Fruit fly (Drosophila melanogaster) whole organism, prepupa: ENCODE measurements around the gene CG6908.

Experiments used
- Blimp-1 ChIP-seq: fragments of 200-800 bp; sonication (Bioruptor generic); optimal IDR thresholded peaks from 3 replicates; lab custom pipeline; 2017; ENCODE audit warnings: missing biosample characterization, missing genetic modification characterization, mild to moderate bottlenecking, moderate library complexity, missing genetic modification reagents
- CG10631 ChIP-seq: fragments of 200-800 bp; sonication (Bioruptor generic); optimal IDR thresholded peaks from 2 replicates; lab custom pipeline; 2016; ENCODE audit warnings: missing biosample characterization, missing genetic modification characterization
- CG11294 ChIP-seq: fragments of 200-800 bp; sonication (Bioruptor generic); IDR thresholded peaks from 2 replicates; pipeline ENCODE4 v1.3.6; 2022; ENCODE audit warnings: missing biosample characterization, missing genetic modification characterization
- CG11762 ChIP-seq: fragments of 200-800 bp; sonication (Bioruptor generic); optimal IDR thresholded peaks from 3 replicates; lab custom pipeline; 2016; ENCODE audit warnings: missing biosample characterization, missing genetic modification characterization; ENCODE audit not compliant: insufficient read depth
- CG31627 ChIP-seq: fragments of 200-800 bp; sonication (Bioruptor generic); optimal IDR thresholded peaks from 3 replicates; lab custom pipeline; 2016; ENCODE audit warnings: missing biosample characterization, missing genetic modification characterization
- CG32006 ChIP-seq: fragments of 200-800 bp; sonication (Bioruptor generic); optimal IDR thresholded peaks from 3 replicates; lab custom pipeline; 2017; ENCODE audit warnings: missing biosample characterization, mild to moderate bottlenecking, missing genetic modification characterization
- CG6792 ChIP-seq: fragments of 200-800 bp; sonication (Bioruptor generic); optimal IDR thresholded peaks from 3 replicates; lab custom pipeline; 2016; ENCODE audit warnings: missing biosample characterization, missing genetic modification characterization
- CG6808 ChIP-seq: fragments of 200-800 bp; sonication (Bioruptor generic); optimal IDR thresholded peaks from 3 replicates; lab custom pipeline; 2017; ENCODE audit warnings: missing biosample characterization, missing genetic modification characterization, mild to moderate bottlenecking, moderate library complexity, missing genetic modification reagents
- CG8119 ChIP-seq: fragments of 200-800 bp; sonication (Bioruptor generic); IDR thresholded peaks from 3 replicates; pipeline ENCODE4 v1.3.6; 2022; ENCODE audit warnings: missing biosample characterization, missing genetic modification characterization
- CG8319 ChIP-seq: fragments of 200-800 bp; sonication (Bioruptor generic); optimal IDR thresholded peaks from 3 replicates; lab custom pipeline; 2016; ENCODE audit warnings: missing biosample characterization, missing genetic modification characterization
- CG8632 ChIP-seq: fragments of 200-800 bp; sonication (Bioruptor generic); optimal IDR thresholded peaks from 3 replicates; lab custom pipeline; 2016; ENCODE audit warnings: missing biosample characterization, missing genetic modification characterization
- Eip75B ChIP-seq: fragments of 200-800 bp; sonication (Bioruptor generic); optimal IDR thresholded peaks from 3 replicates; lab custom pipeline; 2016; ENCODE audit warnings: missing biosample characterization, missing genetic modification characterization
- Eip78C ChIP-seq: fragments of 200-800 bp; sonication (Bioruptor generic); peaks from one replicate; lab custom pipeline; 2016; ENCODE audit warnings: missing biosample characterization, missing genetic modification characterization
- Eip93F ChIP-seq: fragments of 200-800 bp; sonication (Bioruptor generic); optimal IDR thresholded peaks from 2 replicates; lab custom pipeline; 2016; ENCODE audit warnings: missing biosample characterization, mild to moderate bottlenecking, missing genetic modification characterization
- Ets21C ChIP-seq: fragments of 200-800 bp; sonication (Bioruptor generic); optimal IDR thresholded peaks from 3 replicates; lab custom pipeline; 2016; ENCODE audit warnings: missing biosample characterization, missing genetic modification characterization
- Gug ChIP-seq: fragments of 200-800 bp; sonication (Bioruptor generic); IDR thresholded peaks from 2 replicates; pipeline ENCODE4 v1.3.6; 2022; ENCODE audit warnings: missing biosample characterization, missing genetic modification characterization
- Hr38 ChIP-seq: sonication (Bioruptor generic); optimal IDR thresholded peaks from 2 replicates; lab custom pipeline; 2016; ENCODE audit warnings: missing biosample characterization, missing genetic modification characterization
- Sox102F ChIP-seq: fragments of 200-800 bp; sonication (Bioruptor generic); optimal IDR thresholded peaks from 2 replicates; lab custom pipeline; 2016; ENCODE audit warnings: missing biosample characterization, mild to moderate bottlenecking, missing genetic modification characterization
- dac ChIP-seq: fragments of 200-800 bp; sonication (Bioruptor generic); optimal IDR thresholded peaks from 2 replicates; lab custom pipeline; 2017; ENCODE audit warnings: missing biosample characterization, mild to moderate bottlenecking, missing genetic modification characterization
- esn ChIP-seq: fragments of 200-800 bp; sonication (Bioruptor generic); optimal IDR thresholded peaks from 2 replicates; lab custom pipeline; 2016; ENCODE audit warnings: missing biosample characterization, mild to moderate bottlenecking, missing genetic modification characterization, moderate library complexity
- fd59A ChIP-seq: fragments of 200-800 bp; sonication (Bioruptor generic); optimal IDR thresholded peaks from 2 replicates; lab custom pipeline; 2017; ENCODE audit warnings: missing biosample characterization, mild to moderate bottlenecking, missing genetic modification characterization, missing genetic modification reagents
- fkh ChIP-seq: fragments of 200-800 bp; sonication (Bioruptor generic); optimal IDR thresholded peaks from 3 replicates; lab custom pipeline; 2017; ENCODE audit warnings: missing biosample characterization, mild to moderate bottlenecking, missing genetic modification characterization, moderate library complexity
- lz ChIP-seq: fragments of 200-800 bp; sonication (Bioruptor generic); optimal IDR thresholded peaks from 3 replicates; lab custom pipeline; 2016; ENCODE audit warnings: missing biosample characterization, missing genetic modification characterization
- net ChIP-seq: fragments of 200-800 bp; sonication (Bioruptor generic); optimal IDR thresholded peaks from 3 replicates; lab custom pipeline; 2016; ENCODE audit warnings: missing biosample characterization, missing genetic modification characterization
- spab ChIP-seq: fragments of 200-800 bp; sonication (Bioruptor generic); optimal IDR thresholded peaks from 2 replicates; lab custom pipeline; 2017; ENCODE audit warnings: missing biosample characterization, mild to moderate bottlenecking, missing genetic modification characterization, missing genetic modification reagents
- ss ChIP-seq, 2 experiments: fragments of 200-800 bp; sonication (Bioruptor generic); optimal IDR thresholded peaks; 2 replicates in 1 of 2; 3 replicates in 1 of 2; lab custom pipeline; 2017 to 2018; ENCODE audit warnings: mild to moderate bottlenecking in 2 of 2, missing biosample characterization in 2 of 2, missing genetic modification characterization in 2 of 2, moderate library complexity in 1 of 2
- svp ChIP-seq: fragments of 200-800 bp; sonication (Bioruptor generic); peaks from one replicate; lab custom pipeline; 2016; ENCODE audit warnings: missing biosample characterization, missing genetic modification characterization
- topi ChIP-seq: fragments of 200-800 bp; sonication (Bioruptor generic); optimal IDR thresholded peaks from 3 replicates; lab custom pipeline; 2016; ENCODE audit warnings: missing biosample characterization, missing genetic modification characterization
- vri ChIP-seq: fragments of 200-800 bp; sonication (Bioruptor generic); optimal IDR thresholded peaks from 3 replicates; lab custom pipeline; 2016; ENCODE audit warnings: missing biosample characterization, mild to moderate bottlenecking, missing genetic modification characterization

The CG6908 gene

dm6 chr3R:11646826-11647225, 43.0 kb downstream of the CG6908 start (continued):
- TF ChIP-seq CG8319 = no peak
- no peak for TF ChIP-seq dac (GFP tag; lab: Kevin White, UChicago)
- no peak for TF ChIP-seq CG10631 (GFP tag; lab: Kevin White, UChicago)
- TF ChIP-seq CG32006 (GFP tag; lab: Kevin White, UChicago) = no peak
- TF ChIP-seq Eip78C (GFP tag; lab: Kevin White, UChicago) = peak; percentile 82
- TF ChIP-seq net = peak; percentile 62
- peak; percentile 20 for TF ChIP-seq Blimp-1 (GFP tag; lab: Kevin White, UChicago)
- TF ChIP-seq Gug (GFP tag; lab: Robert Waterston, UW) = no peak
- peak; percentile 6 for TF ChIP-seq CG8632 (GFP tag; lab: Kevin White, UChicago)
- peak; percentile 92 for TF ChIP-seq CG6808 (GFP tag; lab: Kevin White, UChicago)
- no peak for TF ChIP-seq fd59A (GFP tag; lab: Kevin White, UChicago)
- TF ChIP-seq Ets21C (GFP tag; lab: Kevin White, UChicago) = no peak
- no peak; the same call in 1 of the 2 replicates for TF ChIP-seq CG11294 (GFP tag; lab: Robert Waterston, UW)
- no peak for TF ChIP-seq lz (GFP tag; lab: Kevin White, UChicago)
- TF ChIP-seq ss (GFP tag; optimal IDR thresholded peaks at IDR 0.05; lab: Kevin White, UChicago) = peak; percentile 94 to 97
- TF ChIP-seq Eip75B (GFP tag; lab: Kevin White, UChicago) = peak; percentile 49
- TF ChIP-seq Sox102F (GFP tag; lab: Kevin White, UChicago) = peak; percentile 25
- TF ChIP-seq svp (GFP tag; lab: Kevin White, UChicago) = peak; percentile 65
- TF ChIP-seq CG8119 (GFP tag; lab: Robert Waterston, UW) = peak; percentile 76
- TF ChIP-seq CG6792 (GFP tag; lab: Kevin White, UChicago) = no peak
- no peak for TF ChIP-seq Hr38 (GFP tag; lab: Kevin White, UChicago)
- peak; percentile 12 for TF ChIP-seq esn (GFP tag; lab: Kevin White, UChicago)
- no peak for TF ChIP-seq CG31627 (GFP tag; lab: Kevin White, UChicago)
- peak; percentile 78 for TF ChIP-seq spab (GFP tag; lab: Kevin White, UChicago)
- no peak for TF ChIP-seq Eip93F (GFP tag; lab: Kevin White, UChicago)
- TF ChIP-seq CG11762 (GFP tag; lab: Kevin White, UChicago) = peak; percentile 27
- TF ChIP-seq, all 60 proteins: peak for 33

dm6 chr3R:11639946-11640588, 49.8 kb downstream of the CG6908 start:
- TF ChIP-seq CG32006 (GFP tag; lab: Kevin White, UChicago) = no peak
- TF ChIP-seq Eip78C (GFP tag; lab: Kevin White, UChicago) = peak; percentile 31
- peak; percentile 7 for TF ChIP-seq CG31627 (GFP tag; lab: Kevin White, UChicago)
- TF ChIP-seq CG8632 (GFP tag; lab: Kevin White, UChicago) = no peak
- peak; percentile 40 for TF ChIP-seq Eip93F (GFP tag; lab: Kevin White, UChicago)
- peak; percentile 23 for TF ChIP-seq esn (GFP tag; lab: Kevin White, UChicago)
- TF ChIP-seq vri (GFP tag; lab: Kevin White, UChicago) = peak; percentile 93
- TF ChIP-seq fkh (GFP tag; lab: Kevin White, UChicago) = peak; percentile 88
- TF ChIP-seq CG8119 (GFP tag; lab: Robert Waterston, UW) = 0 out of 3 replicates have a peak, but pooled peaks have one; percentile 23
- TF ChIP-seq topi = no peak
- no peak for TF ChIP-seq fd59A (GFP tag; lab: Kevin White, UChicago)
- TF ChIP-seq, all 60 proteins: peak for 7
